Worm (Caenorhabditis elegans) whole organism, midembryonic: ENCODE results near the gene fbxb-106.

ENCODE experiments used
- cog-1 ChIP-seq: sonication (generic microtip); optimal IDR thresholded peaks from 2 replicates; lab custom pipeline; 2016; ENCODE audit warnings: missing genetic modification characterization, missing compliant biosample characterization
- flt-1 ChIP-seq: fragments of 200-800 bp; sonication (Bioruptor generic); IDR thresholded peaks from 2 replicates; pipeline ENCODE4 v1.3.6; 2022; ENCODE audit warnings: missing genetic modification characterization, missing compliant biosample characterization
- klf-2 ChIP-seq: fragments of 200-800 bp; sonication (Bioruptor generic); conservative IDR thresholded peaks from 2 replicates; pipeline ENCODE4 v1.3.6; 2022; ENCODE audit warnings: missing genetic modification reagents, missing genetic modification characterization, missing compliant biosample characterization
- ref-1 ChIP-seq: fragments of 200-800 bp; sonication (Bioruptor generic); conservative IDR thresholded peaks from 2 replicates; pipeline ENCODE4 v1.3.6; 2022; ENCODE audit warnings: missing genetic modification reagents, missing genetic modification characterization, missing compliant biosample characterization
- tab-1 ChIP-seq: fragments of 200-800 bp; sonication (Bioruptor generic); IDR thresholded peaks from 2 replicates; pipeline ENCODE4 v1.3.6; 2022; ENCODE audit warnings: missing genetic modification characterization, missing compliant biosample characterization
- ztf-29 ChIP-seq: fragments of 200-800 bp; sonication (Bioruptor generic); IDR thresholded peaks from 2 replicates; pipeline ENCODE4 v1.3.6; 2022; ENCODE audit warnings: missing genetic modification reagents, missing genetic modification characterization, missing compliant biosample characterization

- TF ChIP-seq tab-1 (GFP tag; lab: Robert Waterston, UW) (no peak), ztf-29 (GFP tag; lab: Robert Waterston, UW) (no peak), flt-1 (GFP tag; lab: Robert Waterston, UW) (no peak), klf-2 (GFP tag; lab: Robert Waterston, UW) (no peak), cog-1 (tag; lab: Kevin White, UChicago) (no peak), ref-1 (no peak)
Observed at ce11 chrII:2757954-2758353, 4.3 kb upstream of the fbxb-106 start, which contains the start of gene F29A7.8.
